Fruit fly (Drosophila melanogaster): ENCODE results near the gene Traf6.

The Traf6 gene

dm6 chrX:8143537-8143936 is 13.6 kb downstream of the Traf6 start, which contains the start of gene CG17982 (continued):
- TF ChIP-seq Ets65A (GFP tag) (peak; percentile 97), corto (GFP tag; optimal IDR thresholded peaks at IDR 0.05) (peak; percentile 87), CG16863 (GFP tag; optimal IDR thresholded peaks at IDR 0.05) (peak; percentile 80), ato (GFP tag; IDR thresholded peaks at IDR 0.05; ENCODE audit: partially characterized antibody) (no peak), CoRest (tag; optimal IDR thresholded peaks at IDR 0.05) (peak; percentile 86), Abd-B (GFP tag; optimal IDR thresholded peaks at IDR 0.05) (peak; percentile 58), wor (GFP tag; IDR thresholded peaks at IDR 0.05) (peak; percentile 46), Trl (optimal IDR thresholded peaks at IDR 0.05) (no peak), Trl (GFP tag; optimal IDR thresholded peaks at IDR 0.05) (peak; percentile 91), CG1647 (GFP tag; optimal IDR thresholded peaks at IDR 0.05) (peak; percentile 62), B-H2 (GFP tag; optimal IDR thresholded peaks at IDR 0.05) (peak; percentile 91), z (GFP tag; IDR thresholded peaks at IDR 0.05) (no peak), CG32532 (GFP tag; IDR thresholded peaks at IDR 0.05) (peak; percentile 88), CG7928 (GFP tag; optimal IDR thresholded peaks at IDR 0.05) (peak; percentile 47), CG15514 (GFP tag; optimal IDR thresholded peaks at IDR 0.05) (peak; percentile 93), CG7839 (tag; optimal IDR thresholded peaks at IDR 0.05) (peak; percentile 90), vvl (GFP tag; IDR thresholded peaks at IDR 0.05) (peak; percentile 87), CG3163 (GFP tag; optimal IDR thresholded peaks at IDR 0.05) (peak; percentile 64), CG2202 (tag; optimal IDR thresholded peaks at IDR 0.05) (peak; percentile 71), Sry-β (GFP tag; optimal IDR thresholded peaks at IDR 0.05) (peak; percentile 11), crp (GFP tag; optimal IDR thresholded peaks at IDR 0.05) (peak; percentile 47 to 89), Dll (GFP tag; IDR thresholded peaks at IDR 0.05; ENCODE audit: partially characterized antibody) (no peak), CG31441 (GFP tag; IDR thresholded peaks at IDR 0.05) (peak; percentile 80), CG42726 (GFP tag; IDR thresholded peaks at IDR 0.05; ENCODE audit: partially characterized antibody) (no peak), grn (GFP tag; optimal IDR thresholded peaks at IDR 0.05) (no peak), CG4360 (GFP tag; IDR thresholded peaks at IDR 0.05) (no peak), gro (GFP tag; optimal IDR thresholded peaks at IDR 0.05) (peak; percentile 89), nerfin-2 (GFP tag; IDR thresholded peaks at IDR 0.05; ENCODE audit: partially characterized antibody) (no peak), hkb (optimal IDR thresholded peaks at IDR 0.05) (no peak), hkb (GFP tag; IDR thresholded peaks at IDR 0.05) (peak; percentile 88), Atf-2 (GFP tag; optimal IDR thresholded peaks at IDR 0.05) (peak; percentile 72), al (GFP tag; IDR thresholded peaks at IDR 0.05) (peak; percentile 71), CG13296 (GFP tag; optimal IDR thresholded peaks at IDR 0.05) (peak; percentile 82), Lpt (GFP tag; optimal IDR thresholded peaks at IDR 0.05) (no peak), CG12391 (tag; optimal IDR thresholded peaks at IDR 0.05) (peak; percentile 90), CG15073 (GFP tag; optimal IDR thresholded peaks at IDR 0.05) (peak; percentile 31), cato (GFP tag; optimal IDR thresholded peaks at IDR 0.05; ENCODE audit: borderline replicate concordance) (peak; percentile 47), gcm2 (GFP tag; optimal IDR thresholded peaks at IDR 0.05) (no peak), gsb (GFP tag; IDR thresholded peaks at IDR 0.05) (peak; percentile 55), Xbp1 (GFP tag; optimal IDR thresholded peaks at IDR 0.05) (peak; percentile 88), CG15601 (tag; optimal IDR thresholded peaks at IDR 0.05) (peak; percentile 82), crol (GFP tag; IDR thresholded peaks at IDR 0.05) (no peak), yki (optimal IDR thresholded peaks at IDR 0.05) (no peak), ken (GFP tag; IDR thresholded peaks at IDR 0.05) (peak; percentile 75), jumu (GFP tag; optimal IDR thresholded peaks at IDR 0.05) (peak; percentile 77), gce (GFP tag; IDR thresholded peaks at IDR 0.05) (peak; percentile 63; the same call in 1 of the 3 replicates), ro (GFP tag; IDR thresholded peaks at IDR 0.05) (no peak), kah (GFP tag; optimal IDR thresholded peaks at IDR 0.05) (peak; percentile 64), CG16779 (GFP tag; IDR thresholded peaks at IDR 0.05) (peak; percentile 65; the same call in 1 of the 2 replicates), hth (optimal IDR thresholded peaks at IDR 0.05) (no peak), en (GFP tag; optimal IDR thresholded peaks at IDR 0.05) (peak; percentile 69), CG17186 (GFP tag; optimal IDR thresholded peaks at IDR 0.05) (peak; percentile 46), ase (GFP tag; IDR thresholded peaks at IDR 0.05) (peak; percentile 68; the same call in 2 of the 3 replicates)

All from whole organism, embryonic.